Fruit fly (Drosophila melanogaster) whole organism, embryonic: Measurements from ENCODE around the gene CG10959.
A peak's percentile ranks its signal among the peaks of the same experiment; 100 is the strongest.

ENCODE experiments used
- Awh ChIP-seq: fragments of 200-800 bp; sonication (Bioruptor generic); IDR thresholded peaks from 2 replicates; pipeline ENCODE4, ENCODE4 v1.3.6; 2022; ENCODE audit warnings: missing biosample characterization, missing genetic modification characterization
- B-H1 ChIP-seq: fragments of 200-800 bp; sonication (Bioruptor generic); IDR thresholded peaks from 3 replicates; pipeline ENCODE4 v1.3.6; 2022; ENCODE audit warnings: missing biosample characterization, missing genetic modification characterization
- B-H2 ChIP-seq: fragments of 200-800 bp; sonication (Bioruptor generic); optimal IDR thresholded peaks from 2 replicates; lab custom pipeline; 2018; ENCODE audit warnings: missing biosample characterization, mild to moderate bottlenecking, missing genetic modification characterization
- Bteb2 ChIP-seq: fragments of 200-800 bp; sonication (Bioruptor generic); optimal IDR thresholded peaks from 2 replicates; lab custom pipeline; 2016; ENCODE audit warnings: missing biosample characterization, missing genetic modification characterization
- CG10147 ChIP-seq: fragments of 200-800 bp; sonication (Bioruptor generic); optimal IDR thresholded peaks from 2 replicates; lab custom pipeline; 2019; ENCODE audit warnings: missing biosample characterization, mild to moderate bottlenecking, missing genetic modification characterization, moderate library complexity
- CG11560 ChIP-seq: fragments of 200-800 bp; sonication (Bioruptor generic); IDR thresholded peaks from 3 replicates; pipeline ENCODE4 v1.3.6; 2022; ENCODE audit warnings: missing biosample characterization, missing genetic modification characterization
- CG12299 ChIP-seq: fragments of 200-800 bp; sonication (Bioruptor generic); optimal IDR thresholded peaks from 2 replicates; lab custom pipeline; 2018; ENCODE audit warnings: missing biosample characterization, mild to moderate bottlenecking, missing genetic modification characterization
- CG12769 ChIP-seq: fragments of 200-800 bp; sonication (Bioruptor generic); optimal IDR thresholded peaks from 2 replicates; lab custom pipeline; 2019; ENCODE audit warnings: missing biosample characterization, mild to moderate bottlenecking, missing genetic modification characterization, moderate library complexity
- CG17186 ChIP-seq: fragments of 200-800 bp; sonication (Bioruptor generic); optimal IDR thresholded peaks from 3 replicates; lab custom pipeline; 2017; ENCODE audit warnings: missing biosample characterization, missing genetic modification reagents, missing genetic modification characterization
- CG30403 ChIP-seq: fragments of 200-800 bp; sonication (Bioruptor generic); optimal IDR thresholded peaks from 3 replicates; lab custom pipeline; 2016; ENCODE audit warnings: missing biosample characterization, missing genetic modification characterization
- CG6654 ChIP-seq: fragments of 200-800 bp; sonication (Bioruptor generic); optimal IDR thresholded peaks from 2 replicates; lab custom pipeline; 2017; ENCODE audit warnings: missing biosample characterization, mild to moderate bottlenecking, missing genetic modification characterization
- CG7372 ChIP-seq: fragments of 200-800 bp; sonication (Bioruptor generic); IDR thresholded peaks from 2 replicates; pipeline ENCODE4 v1.3.6; 2022; ENCODE audit warnings: missing biosample characterization, missing genetic modification characterization
- CG8290 ChIP-seq, 3 experiments: fragments of 200-800 bp; sonication (Bioruptor generic); optimal IDR thresholded peaks; 2 replicates each; lab custom pipeline; 2016 to 2019; ENCODE audit warnings: missing biosample characterization in 3 of 3, missing genetic modification characterization in 3 of 3, mild to moderate bottlenecking in 2 of 3, moderate library complexity in 1 of 3
- CG8765 ChIP-seq: fragments of 200-800 bp; sonication (Bioruptor generic); IDR thresholded peaks from 2 replicates; pipeline ENCODE4 v1.3.6; 2022; ENCODE audit warnings: missing biosample characterization, missing genetic modification characterization
- CG9727 ChIP-seq: fragments of 200-800 bp; sonication (Bioruptor generic); optimal IDR thresholded peaks from 3 replicates; lab custom pipeline; 2017; ENCODE audit warnings: missing biosample characterization, mild to moderate bottlenecking, missing genetic modification characterization
- CG9932 ChIP-seq: fragments of 200-800 bp; sonication (Bioruptor generic); IDR thresholded peaks from 2 replicates; pipeline ENCODE4 v1.3.6; 2022; ENCODE audit warnings: missing biosample characterization, missing genetic modification characterization
- CHES-1-like ChIP-seq: fragments of 200-800 bp; sonication (Bioruptor generic); optimal IDR thresholded peaks from 2 replicates; lab custom pipeline; 2016; ENCODE audit warnings: missing biosample characterization, missing genetic modification characterization
- CTCF ChIP-seq: fragments of 200-800 bp; sonication (Bioruptor generic); optimal IDR thresholded peaks from 2 replicates; lab custom pipeline; 2017; ENCODE audit warnings: missing biosample characterization, mild to moderate bottlenecking, missing genetic modification characterization, moderate library complexity
- CkIIα-i1 ChIP-seq: fragments of 200-800 bp; sonication (Bioruptor generic); IDR thresholded peaks from 2 replicates; pipeline ENCODE4 v1.3.6; 2022; ENCODE audit warnings: missing biosample characterization, missing genetic modification characterization
- Dip3 ChIP-seq: fragments of 200-800 bp; sonication (Bioruptor generic); optimal IDR thresholded peaks from 3 replicates; lab custom pipeline; 2016; ENCODE audit warnings: missing biosample characterization, missing genetic modification characterization
- Dp ChIP-seq: fragments of 200-800 bp; sonication (Bioruptor generic); optimal IDR thresholded peaks from 2 replicates; lab custom pipeline; 2018; ENCODE audit warnings: missing biosample characterization, mild to moderate bottlenecking, missing genetic modification characterization, moderate library complexity
- Drgx ChIP-seq: fragments of 200-800 bp; sonication (Bioruptor generic); IDR thresholded peaks from 2 replicates; pipeline ENCODE4 v1.3.6; 2022; ENCODE audit warnings: missing biosample characterization, missing genetic modification characterization
- HLH3B ChIP-seq: fragments of 200-800 bp; sonication (Bioruptor generic); IDR thresholded peaks from 2 replicates; pipeline ENCODE4 v1.3.6; 2022; ENCODE audit warnings: missing biosample characterization, missing genetic modification characterization
- HLHmδ ChIP-seq: fragments of 200-800 bp; sonication (Bioruptor generic); optimal IDR thresholded peaks from 2 replicates; lab custom pipeline; 2018; ENCODE audit warnings: missing biosample characterization, mild to moderate bottlenecking, missing genetic modification characterization, moderate library complexity
- HmgD ChIP-seq: fragments of 200-800 bp; sonication (Bioruptor generic); optimal IDR thresholded peaks from 3 replicates; lab custom pipeline; 2016; ENCODE audit warnings: missing biosample characterization, missing genetic modification characterization
- Hr39 ChIP-seq: fragments of >200 bp; optimal IDR thresholded peaks from 2 replicates; lab custom pipeline; 2017
- Lhr ChIP-seq: fragments of 200-800 bp; sonication (Bioruptor generic); optimal IDR thresholded peaks from 3 replicates; lab custom pipeline; 2017; ENCODE audit warnings: mild to moderate bottlenecking, missing biosample characterization, missing genetic modification reagents, missing genetic modification characterization
- MTF-1 ChIP-seq: fragments of 200-800 bp; sonication (Bioruptor generic); optimal IDR thresholded peaks from 2 replicates; lab custom pipeline; 2018; ENCODE audit warnings: missing biosample characterization, mild to moderate bottlenecking, missing genetic modification characterization, borderline replicate concordance
- Meics ChIP-seq: fragments of 200-800 bp; sonication (Bioruptor generic); optimal IDR thresholded peaks from 2 replicates; lab custom pipeline; 2017; ENCODE audit warnings: missing biosample characterization, mild to moderate bottlenecking, missing genetic modification characterization
- Poxn ChIP-seq: fragments of 200-800 bp; sonication (Bioruptor generic); IDR thresholded peaks from 2 replicates; pipeline ENCODE4 v1.3.6; 2022; ENCODE audit warnings: missing biosample characterization, missing genetic modification characterization
- Sry-δ ChIP-seq: fragments of 200-800 bp; sonication (Bioruptor generic); optimal IDR thresholded peaks from 2 replicates; lab custom pipeline; 2016; ENCODE audit warnings: missing biosample characterization, missing genetic modification characterization
- Stat92E ChIP-seq, 3 experiments: fragments of >200 bp in 2 of 3; fragments of 200-800 bp in 1 of 3; sonication (Bioruptor generic) in 1 of 3; optimal IDR thresholded peaks; 2 replicates each; lab custom pipeline; 2017 to 2019; ENCODE audit warnings: missing biosample characterization in 3 of 3, missing genetic modification characterization in 3 of 3, mild to moderate bottlenecking in 1 of 3, moderate library complexity in 1 of 3
- TFAM ChIP-seq: fragments of 200-800 bp; sonication (Bioruptor generic); optimal IDR thresholded peaks from 2 replicates; lab custom pipeline; 2017; ENCODE audit warnings: missing biosample characterization, missing genetic modification characterization, inconsistent platforms
- Tbp ChIP-seq: fragments of >200 bp; optimal IDR thresholded peaks from 2 replicates; lab custom pipeline; 2018; ENCODE audit warnings: missing biosample characterization, missing genetic modification characterization
- Vsx1 ChIP-seq: fragments of 200-800 bp; sonication (Bioruptor generic); optimal IDR thresholded peaks from 2 replicates; lab custom pipeline; 2017; ENCODE audit warnings: missing biosample characterization, mild to moderate bottlenecking, missing genetic modification characterization, missing genetic modification reagents
- ap ChIP-seq: fragments of 200-800 bp; sonication (Bioruptor generic); IDR thresholded peaks from 2 replicates; pipeline ENCODE4 v1.3.6; 2022; ENCODE audit warnings: missing biosample characterization, missing genetic modification characterization
- cato ChIP-seq: fragments of 200-800 bp; sonication (Bioruptor generic); optimal IDR thresholded peaks from 2 replicates; lab custom pipeline; 2016; ENCODE audit warnings: missing biosample characterization, missing genetic modification characterization, borderline replicate concordance
- chinmo ChIP-seq: fragments of 200-800 bp; sonication (Bioruptor generic); IDR thresholded peaks from 4 replicates; pipeline ENCODE4 v1.3.6; 2022; ENCODE audit warnings: missing biosample characterization, missing genetic modification characterization; ENCODE audit not compliant: partially characterized antibody
- disco-r ChIP-seq: fragments of 200-800 bp; sonication (Bioruptor generic); optimal IDR thresholded peaks from 2 replicates; lab custom pipeline; 2016; ENCODE audit warnings: missing biosample characterization, missing genetic modification characterization
- ewg ChIP-seq: fragments of 200-800 bp; sonication (Bioruptor generic); optimal IDR thresholded peaks from 3 replicates; lab custom pipeline; 2017; ENCODE audit warnings: mild to moderate bottlenecking, missing biosample characterization, missing genetic modification reagents, missing genetic modification characterization
- hkb ChIP-seq, 2 experiments: fragments of 200-800 bp in 1 of 2; fragments of >200 bp in 1 of 2; sonication (Bioruptor generic) in 1 of 2; IDR thresholded peaks in 1 of 2; optimal IDR thresholded peaks in 1 of 2; 2 replicates each; pipeline versions ENCODE4 v1.3.6 to Lab custom; 2017 to 2022; ENCODE audit warnings: missing biosample characterization in 1 of 2, missing genetic modification characterization in 1 of 2
- hth ChIP-seq: fragments of >200 bp; optimal IDR thresholded peaks from 2 replicates; lab custom pipeline; 2017; ENCODE audit warnings: inconsistent platforms
- klu ChIP-seq: fragments of 200-800 bp; sonication (Bioruptor generic); IDR thresholded peaks from 2 replicates; pipeline ENCODE4 v1.3.6; 2022; ENCODE audit warnings: missing biosample characterization, missing genetic modification characterization
- kni ChIP-seq: fragments of 200-800 bp; sonication (Bioruptor generic); optimal IDR thresholded peaks from 3 replicates; lab custom pipeline; 2017; ENCODE audit warnings: mild to moderate bottlenecking, missing biosample characterization, missing genetic modification reagents, missing genetic modification characterization
- lmd ChIP-seq: fragments of 200-800 bp; sonication (Bioruptor generic); IDR thresholded peaks from 2 replicates; pipeline ENCODE4 v1.3.6; 2022; ENCODE audit warnings: missing biosample characterization, missing genetic modification characterization
- oc ChIP-seq: fragments of 200-800 bp; sonication (Bioruptor generic); optimal IDR thresholded peaks from 2 replicates; lab custom pipeline; 2018; ENCODE audit warnings: missing biosample characterization, mild to moderate bottlenecking, missing genetic modification characterization, moderate library complexity
- odd ChIP-seq: fragments of 200-800 bp; sonication (Bioruptor generic); optimal IDR thresholded peaks from 2 replicates; lab custom pipeline; 2017; ENCODE audit warnings: missing biosample characterization, mild to moderate bottlenecking, missing genetic modification characterization
- prd ChIP-seq, 3 experiments: fragments of >200 bp in 2 of 3; fragments of 200-800 bp in 1 of 3; sonication (Bioruptor generic) in 1 of 3; optimal IDR thresholded peaks in 2 of 3; IDR thresholded peaks in 1 of 3; 2 replicates in 2 of 3; 3 replicates in 1 of 3; pipeline versions ENCODE4 v1.3.6 to Lab custom; 2017 to 2022; ENCODE audit warnings: missing biosample characterization in 1 of 3, missing genetic modification characterization in 1 of 3
- pros ChIP-seq: fragments of 200-800 bp; sonication (Bioruptor generic); optimal IDR thresholded peaks from 3 replicates; lab custom pipeline; 2019; ENCODE audit warnings: missing biosample characterization, mild to moderate bottlenecking, missing genetic modification characterization, moderate library complexity
- sima ChIP-seq: fragments of 200-800 bp; sonication (Bioruptor generic); optimal IDR thresholded peaks from 2 replicates; lab custom pipeline; 2016; ENCODE audit warnings: missing biosample characterization, missing genetic modification characterization
- yki ChIP-seq: fragments of >200 bp; optimal IDR thresholded peaks from 3 replicates; lab custom pipeline; 2018

CG10959 gene

DNA sequence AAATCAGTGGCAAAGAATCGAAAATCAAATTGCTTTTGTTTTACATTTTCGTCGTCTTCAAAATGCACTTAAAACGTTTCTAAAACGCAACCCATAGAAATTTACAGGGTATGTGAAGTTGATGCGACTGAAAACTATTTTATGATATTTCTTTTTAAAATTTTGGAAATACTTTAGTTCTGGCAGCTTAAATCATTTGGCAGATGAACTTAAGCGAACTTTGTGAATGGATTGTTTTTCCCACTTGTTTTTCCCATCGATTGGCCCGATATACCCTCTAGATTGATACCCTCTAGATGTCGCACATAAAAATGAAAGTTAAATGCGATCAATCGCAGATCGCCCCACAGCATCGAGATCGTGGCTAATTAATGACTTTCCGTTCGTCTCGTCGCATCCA lies 22.4 kb upstream of the CG10959 start (continued):
- TF ChIP-seq Meics (GFP tag; lab: Kevin White, UChicago) (no peak), hkb (optimal IDR thresholded peaks at IDR 0.05; lab: Kevin White, UChicago) (no peak), hkb (GFP tag; IDR thresholded peaks at IDR 0.05; lab: Robert Waterston, UW) (peak; percentile 65), pros (GFP tag; lab: Kevin White, UChicago) (no peak), CG9932 (GFP tag; lab: Robert Waterston, UW) (no peak), CkIIα-i1 (no peak), CG6654 (peak; percentile 8), Awh (GFP tag; lab: Robert Waterston, UW) (peak; percentile 76), MTF-1 (no peak), klu (no peak), CHES-1-like (GFP tag; lab: Kevin White, UChicago) (no peak), HLHmδ (GFP tag; lab: Kevin White, UChicago) (no peak), CG12769 (tag; lab: Kevin White, UChicago) (peak; percentile 32), Lhr (peak; percentile 14), CG12299 (no peak), CTCF (GFP tag; lab: Kevin White, UChicago) (no peak), TFAM (GFP tag; lab: Kevin White, UChicago) (no peak), ap (GFP tag; lab: Robert Waterston, UW) (peak; percentile 44; the same call in 1 of the 2 replicates), disco-r (GFP tag; lab: Kevin White, UChicago) (no peak), cato (GFP tag; lab: Kevin White, UChicago) (peak; percentile 42), ewg (GFP tag; lab: Kevin White, UChicago) (peak; percentile 67), CG17186 (GFP tag; lab: Kevin White, UChicago) (peak; percentile 7), Dp (GFP tag; lab: Kevin White, UChicago) (no peak), CG8765 (GFP tag; lab: Robert Waterston, UW) (no peak), CG7372 (GFP tag; lab: Robert Waterston, UW) (no peak), CG11560 (tag; lab: Robert Waterston, UW) (no peak), HmgD (no peak), Bteb2 (GFP tag; lab: Kevin White, UChicago) (no peak), prd (optimal IDR thresholded peaks at IDR 0.05; lab: Kevin White, UChicago) (no peak), prd (GFP tag; IDR thresholded peaks at IDR 0.05; lab: Robert Waterston, UW) (peak; percentile 85), yki (no peak), B-H2 (GFP tag; lab: Kevin White, UChicago) (no peak), Sry-δ (GFP tag; lab: Kevin White, UChicago) (no peak), CG30403 (peak; percentile 50), kni (GFP tag; lab: Kevin White, UChicago) (no peak), chinmo (GFP tag; lab: Robert Waterston, UW) (no peak), B-H1 (GFP tag; lab: Robert Waterston, UW) (0 out of 3 replicates have a peak, but pooled peaks have one; percentile 32), HLH3B (GFP tag; lab: Robert Waterston, UW) (peak; percentile 74), sima (no peak), Drgx (GFP tag; lab: Robert Waterston, UW) (no peak), CG8290 (GFP tag; optimal IDR thresholded peaks at IDR 0.05; lab: Kevin White, UChicago) (peak; percentile 7), CG8290 (tag; optimal IDR thresholded peaks at IDR 0.05; lab: Kevin White, UChicago) (peak in 1 of 2 experiments; percentile 53), Stat92E (GFP tag; optimal IDR thresholded peaks at IDR 0.05; lab: Kevin White, UChicago) (no peak), CG10147 (GFP tag; lab: Kevin White, UChicago) (no peak), Poxn (no peak), CG9727 (peak; percentile 50), Vsx1 (GFP tag; lab: Kevin White, UChicago) (no peak), Hr39 (no peak), Dip3 (GFP tag; lab: Kevin White, UChicago) (no peak), hth (lab: Kevin White, UChicago) (no peak), Tbp (GFP tag; lab: Kevin White, UChicago) (no peak), oc (tag; lab: Kevin White, UChicago) (peak; percentile 74), odd (no peak), lmd (GFP tag; lab: Robert Waterston, UW) (peak; percentile 60)
